Fruit fly (Drosophila melanogaster) S2 (cell line): ENCODE data around the gene CG9776.

Experiments
- CG8478 ChIP-seq: fragments of >200 bp; optimal IDR thresholded peaks from 2 replicates; lab custom pipeline; 2018
- CTCF ChIP-seq, 2 experiments: fragments of >200 bp; optimal IDR thresholded peaks; 2 replicates each; lab custom pipeline; 2018

dm6 chr3R:4311067-4311723 is 22.7 kb downstream of the CG9776 start, which contains the start of gene Suv3:
- TF ChIP-seq CG8478 (lab: Kevin White, UChicago) (no peak), CTCF (optimal IDR thresholded peaks at IDR 0.05; lab: Kevin White, UChicago) (no peak)
